Worm (Caenorhabditis elegans): ENCODE results near the gene F08F8.10.

F08F8.10 gene

ce11 chrIII:7310662-7311340, 46.4 kb downstream of the F08F8.10 start, which contains the start of the genes F56C9.6 and F56C9.3 (continued):
- TF ChIP-seq efl-1 (GFP tag; optimal IDR thresholded peaks at IDR 0.05) (peak; percentile 95), K11D2.4 (GFP tag; IDR thresholded peaks at IDR 0.05) (no peak), dox-1 (GFP tag; IDR thresholded peaks at IDR 0.05) (0 out of 2 replicates have a peak, but pooled peaks have one; percentile 4), attf-6 (GFP tag; IDR thresholded peaks at IDR 0.05) (no peak), madf-8 (GFP tag; conservative IDR thresholded peaks at IDR 0.05) (peak; percentile 66), snpc-3.4 (tag; optimal IDR thresholded peaks at IDR 0.05) (peak; percentile 49), Y53G8AR.9 (GFP tag; conservative IDR thresholded peaks at IDR 0.05) (no peak), madf-3 (GFP tag; IDR thresholded peaks at IDR 0.05) (0 out of 2 replicates have a peak, but pooled peaks have one; percentile 23), hsf-1 (GFP tag; IDR thresholded peaks at IDR 0.05) (0 out of 2 replicates have a peak, but pooled peaks have one; percentile 19), ceh-91 (GFP tag; IDR thresholded peaks at IDR 0.05) (peak; percentile 81), zim-3 (tag; optimal IDR thresholded peaks at IDR 0.05) (no peak), madf-6 (GFP tag; IDR thresholded peaks at IDR 0.05) (peak; percentile 91), lin-26 (GFP tag; IDR thresholded peaks at IDR 0.05) (0 out of 2 replicates have a peak, but pooled peaks have one; percentile 12), attf-5 (GFP tag; optimal IDR thresholded peaks at IDR 0.05) (no peak), lsl-1 (GFP tag; optimal IDR thresholded peaks at IDR 0.05) (peak; percentile 91), F49E8.2 (tag; optimal IDR thresholded peaks at IDR 0.05; ENCODE audit: insufficient read depth) (peak; percentile 79)

ce11 chrIII:7308600-7309109, 48.5 kb downstream of the F08F8.10 start, which contains the start of gene acbp-4:
acbp-4 (minus strand) TSS chrIII:7309109.
- TF ChIP-seq hsf-1 (GFP tag; IDR thresholded peaks at IDR 0.05) (peak; percentile 52; the same call in 1 of the 2 replicates), D2030.7 (GFP tag; IDR thresholded peaks at IDR 0.05) (no peak), nfyb-1 (GFP tag; IDR thresholded peaks at IDR 0.05) (no peak), efl-1 (GFP tag; optimal IDR thresholded peaks at IDR 0.05) (no peak), ztf-3 (GFP tag; optimal IDR thresholded peaks at IDR 0.05) (no peak), F10E7.11 (tag; optimal IDR thresholded peaks at IDR 0.05) (no peak), nhr-27 (tag; optimal IDR thresholded peaks at IDR 0.05) (no peak), nfya-2 (GFP tag; IDR thresholded peaks at IDR 0.05) (no peak), lin-35 (GFP tag; optimal IDR thresholded peaks at IDR 0.05) (no peak), ekl-4 (GFP tag; IDR thresholded peaks at IDR 0.05) (no peak), lin-54 (GFP tag; optimal IDR thresholded peaks at IDR 0.05) (no peak), F52B5.7 (tag; optimal IDR thresholded peaks at IDR 0.05) (peak; percentile 11), F23B12.7 (tag; optimal IDR thresholded peaks at IDR 0.05; ENCODE audit: insufficient read depth) (no peak), chd-7 (tag; optimal IDR thresholded peaks at IDR 0.05) (no peak), mcd-1 (GFP tag; IDR thresholded peaks at IDR 0.05) (no peak), attf-5 (GFP tag; optimal IDR thresholded peaks at IDR 0.05) (no peak), dpl-1 (GFP tag; optimal IDR thresholded peaks at IDR 0.05) (no peak), ztf-26 (tag; optimal IDR thresholded peaks at IDR 0.05) (no peak), rec-8 (tag; optimal IDR thresholded peaks at IDR 0.05) (no peak), atf-7 (tag; optimal IDR thresholded peaks at IDR 0.05) (no peak), ceh-79 (tag; optimal IDR thresholded peaks at IDR 0.05) (no peak), T07F8.4 (tag; optimal IDR thresholded peaks at IDR 0.05) (no peak), athp-1 (tag; optimal IDR thresholded peaks at IDR 0.05) (no peak), nhr-179 (tag; optimal IDR thresholded peaks at IDR 0.05) (no peak), somi-1 (GFP tag; optimal IDR thresholded peaks at IDR 0.05) (no peak), zim-3 (tag; optimal IDR thresholded peaks at IDR 0.05) (no peak), let-526 (GFP tag; IDR thresholded peaks at IDR 0.05) (no peak), nfya-1 (tag; optimal IDR thresholded peaks at IDR 0.05; ENCODE audit: borderline replicate concordance, insufficient read depth) (no peak), him-1 (tag; optimal IDR thresholded peaks at IDR 0.05) (peak; percentile 97), B0035.1 (tag; optimal IDR thresholded peaks at IDR 0.05) (no peak), Y67H2A.10 (GFP tag; conservative IDR thresholded peaks at IDR 0.05) (no peak), snpc-1.1 (tag; optimal IDR thresholded peaks at IDR 0.05; ENCODE audit: insufficient read depth) (no peak), lin-26 (GFP tag; IDR thresholded peaks at IDR 0.05) (0 out of 2 replicates have a peak, but pooled peaks have one; percentile 35), attf-6 (GFP tag; IDR thresholded peaks at IDR 0.05) (0 out of 2 replicates have a peak, but pooled peaks have one; percentile 14)
